Worm (Caenorhabditis elegans): Measurements from ENCODE around the gene rpl-23.
A peak's percentile ranks its signal among the peaks of the same experiment; 100 is the strongest.

DNA sequence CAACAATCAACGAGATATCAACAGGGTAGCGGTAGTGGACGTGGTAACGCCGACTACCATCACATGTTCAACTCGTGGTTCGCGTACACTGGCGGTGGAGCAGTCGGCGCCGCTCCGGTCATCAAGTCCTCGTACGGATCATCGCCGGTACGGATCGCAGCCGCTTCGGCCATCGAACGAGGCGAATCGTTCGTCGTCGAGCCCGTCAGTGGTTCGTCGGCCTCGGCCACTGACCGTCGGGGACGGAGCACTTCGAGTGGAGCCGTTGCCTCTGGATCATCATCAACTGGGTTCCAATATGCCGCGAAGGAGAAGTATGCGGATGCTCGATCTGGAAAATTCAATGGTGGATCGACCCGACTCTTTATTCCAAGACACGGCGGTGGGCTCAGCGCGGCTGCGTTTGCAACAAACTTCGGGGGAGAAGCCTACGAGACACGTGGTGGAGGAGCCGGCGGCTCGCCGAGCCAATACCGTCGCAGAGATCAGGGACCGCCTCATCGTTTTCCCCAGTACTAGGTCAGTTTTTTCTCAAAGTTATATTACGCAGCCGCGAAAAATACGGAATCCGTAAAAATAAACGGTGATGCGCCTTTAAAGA is 30.4 kb downstream of the rpl-23 start:
- TF ChIP-seq ceh-36 (tag; optimal IDR thresholded peaks at IDR 0.05): no peak
- no peak for TF ChIP-seq pes-1 (GFP tag; IDR thresholded peaks at IDR 0.05)
- TF ChIP-seq scrt-1 (GFP tag; IDR thresholded peaks at IDR 0.05): 0 out of 2 replicates have a peak, but pooled peaks have one; percentile 19

All from whole organism, early embryonic.